Worm (Caenorhabditis elegans): ENCODE results near the gene sqv-2.

DNA sequence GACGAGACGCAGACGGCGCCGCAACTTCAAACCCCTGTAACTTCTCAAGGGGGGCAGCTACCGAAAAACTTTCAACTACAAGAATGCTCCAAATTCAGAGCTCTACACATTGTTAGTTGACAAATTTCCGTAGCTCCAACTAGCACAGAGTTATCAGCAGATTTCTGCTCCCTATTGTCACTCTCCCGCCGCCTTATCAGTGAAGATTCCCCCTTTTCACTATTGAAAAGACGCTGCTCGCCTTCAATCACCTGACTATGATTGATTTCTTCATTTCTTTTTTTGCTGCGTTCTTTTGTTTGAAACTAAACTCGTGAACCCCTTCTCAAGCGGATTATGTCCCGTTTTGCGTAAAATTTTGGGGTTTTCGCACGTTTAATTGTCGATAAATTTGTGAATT is 28.2 kb upstream of the sqv-2 start:
- TF ChIP-seq ztf-11 (tag; optimal IDR thresholded peaks at IDR 0.05) (no peak), unc-39 (tag; optimal IDR thresholded peaks at IDR 0.05) (no peak), zip-8 (tag; optimal IDR thresholded peaks at IDR 0.05) (no peak), snpc-4 (tag; optimal IDR thresholded peaks at IDR 0.05) (no peak), nhr-2 (tag; optimal IDR thresholded peaks at IDR 0.05) (no peak), flh-1 (GFP tag; optimal IDR thresholded peaks at IDR 0.05) (no peak), pha-4 (tag; optimal IDR thresholded peaks at IDR 0.05) (no peak), nhr-237 (tag; optimal IDR thresholded peaks at IDR 0.05) (no peak), unc-62 (GFP tag; optimal IDR thresholded peaks at IDR 0.05) (no peak), nhr-12 (tag; optimal IDR thresholded peaks at IDR 0.05) (no peak), lin-32 (GFP tag; optimal IDR thresholded peaks at IDR 0.05) (no peak), mab-5 (tag; optimal IDR thresholded peaks at IDR 0.05) (no peak)
